Fruit fly (Drosophila melanogaster): ENCODE results near the gene betaTub85D.
A peak's percentile ranks its signal among the peaks of the same experiment; 100 is the strongest.

Gene betaTub85D

DNA sequence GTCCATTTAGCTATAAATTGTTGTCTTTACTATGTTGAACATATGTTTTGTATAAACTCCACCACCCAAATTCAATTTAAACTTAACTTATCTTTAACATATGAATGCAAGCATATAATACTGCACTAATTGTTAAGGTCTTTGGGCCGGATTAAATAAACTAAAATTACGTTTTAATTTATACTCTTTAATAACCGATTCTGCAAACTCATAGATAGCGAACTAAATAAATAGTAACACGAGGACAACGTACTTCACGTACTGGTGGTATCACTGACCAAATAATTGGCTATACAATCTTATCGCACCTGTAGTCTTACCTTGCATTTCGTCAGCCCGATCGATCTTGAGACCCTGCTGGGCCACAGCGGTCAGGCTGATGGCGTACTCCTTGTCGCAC is 17.7 kb downstream of the betaTub85D start:
- TF ChIP-seq CG7101 (tag; optimal IDR thresholded peaks at IDR 0.05), result no peak
- no peak for TF ChIP-seq CG11617 (GFP tag; optimal IDR thresholded peaks at IDR 0.05)
- TF ChIP-seq CG1620 (GFP tag; optimal IDR thresholded peaks at IDR 0.05), result no peak
- no peak for TF ChIP-seq CG33017 (tag; optimal IDR thresholded peaks at IDR 0.05)
- TF ChIP-seq CG7045 (GFP tag; optimal IDR thresholded peaks at IDR 0.05), result no peak
- no peak for TF ChIP-seq toe (GFP tag; optimal IDR thresholded peaks at IDR 0.05)
- TF ChIP-seq cnc (optimal IDR thresholded peaks at IDR 0.05), result no peak
- TF ChIP-seq Hr96 (GFP tag; optimal IDR thresholded peaks at IDR 0.05), result no peak

- TF ChIP-seq cic (GFP tag; optimal IDR thresholded peaks at IDR 0.05) (no peak), CG33017 (tag; optimal IDR thresholded peaks at IDR 0.05) (no peak), bab1 (GFP tag; optimal IDR thresholded peaks at IDR 0.05) (no peak), Crg-1 (GFP tag; optimal IDR thresholded peaks at IDR 0.05) (no peak), Clk (GFP tag; optimal IDR thresholded peaks at IDR 0.05) (no peak), CG7101 (tag; optimal IDR thresholded peaks at IDR 0.05) (no peak), CG11617 (GFP tag; optimal IDR thresholded peaks at IDR 0.05) (no peak), Hr96 (GFP tag; optimal IDR thresholded peaks at IDR 0.05) (no peak), CG1620 (GFP tag; optimal IDR thresholded peaks at IDR 0.05) (no peak), cnc (optimal IDR thresholded peaks at IDR 0.05) (no peak)
Observed at dm6 chr3R:9390201-9390600, 19.9 kb downstream of the betaTub85D start.

dm6 chr3R:9388972-9389371 is 21.1 kb downstream of the betaTub85D start:
- TF ChIP-seq cic (GFP tag; optimal IDR thresholded peaks at IDR 0.05) (no peak), tj (GFP tag; optimal IDR thresholded peaks at IDR 0.05) (peak; percentile 59)

- peak; percentile 50 for TF ChIP-seq kay (GFP tag; ENCODE audit: borderline replicate concordance)
- TF ChIP-seq cnc (optimal IDR thresholded peaks at IDR 0.05), result no peak
Observed at dm6 chr3R:9388321-9388720, 21.8 kb downstream of the betaTub85D start.

- TF ChIP-seq Hr96 (GFP tag; optimal IDR thresholded peaks at IDR 0.05) (no peak), cic (GFP tag; optimal IDR thresholded peaks at IDR 0.05) (peak; percentile 79), Mnt (GFP tag; optimal IDR thresholded peaks at IDR 0.05) (peak; percentile 46)
Observed at dm6 chr3R:9387634-9388033, 22.4 kb downstream of the betaTub85D start.

dm6 chr3R:9385987-9386386 is 24.1 kb downstream of the betaTub85D start:
- no peak for TF ChIP-seq Crg-1 (GFP tag; optimal IDR thresholded peaks at IDR 0.05)
- TF ChIP-seq CG7045 (GFP tag; optimal IDR thresholded peaks at IDR 0.05), result no peak
- TF ChIP-seq CG11617 (GFP tag; optimal IDR thresholded peaks at IDR 0.05), result no peak
- TF ChIP-seq CG12768 (GFP tag; optimal IDR thresholded peaks at IDR 0.05), result no peak
- no peak for TF ChIP-seq CG14711 (tag; optimal IDR thresholded peaks at IDR 0.05)
- TF ChIP-seq cnc (optimal IDR thresholded peaks at IDR 0.05), result no peak
- TF ChIP-seq CG1620 (GFP tag; optimal IDR thresholded peaks at IDR 0.05), result no peak
- TF ChIP-seq cic (GFP tag; optimal IDR thresholded peaks at IDR 0.05), result no peak

DNA sequence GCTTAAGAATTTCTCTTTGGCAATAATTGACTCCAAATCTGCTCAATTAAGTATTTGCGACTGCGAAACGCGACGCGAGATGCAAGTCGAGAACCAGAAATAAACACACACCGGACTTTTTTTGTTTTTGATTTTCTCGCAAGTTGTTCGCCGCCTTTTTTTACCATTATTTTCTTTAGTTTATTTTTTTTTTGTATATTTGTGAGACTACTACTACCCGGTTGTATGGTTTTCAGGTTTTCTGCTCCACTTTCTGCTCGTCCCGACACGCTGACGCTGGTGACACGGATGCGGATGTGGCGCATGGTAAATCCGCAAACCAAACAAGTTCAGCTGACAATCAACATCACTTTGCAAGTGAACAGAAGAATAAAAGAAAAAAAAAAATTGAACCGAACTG is 29.1 kb downstream of the betaTub85D start:
- TF ChIP-seq CG11617 (GFP tag; optimal IDR thresholded peaks at IDR 0.05), result no peak
- TF ChIP-seq tj (GFP tag; optimal IDR thresholded peaks at IDR 0.05), result no peak
- TF ChIP-seq CG14711 (tag; optimal IDR thresholded peaks at IDR 0.05), result no peak
- no peak for TF ChIP-seq ovo (GFP tag; optimal IDR thresholded peaks at IDR 0.05)
- TF ChIP-seq CG7045 (GFP tag; optimal IDR thresholded peaks at IDR 0.05), result no peak
- TF ChIP-seq Hr96 (GFP tag; optimal IDR thresholded peaks at IDR 0.05), result no peak
- no peak for TF ChIP-seq cnc (optimal IDR thresholded peaks at IDR 0.05)
- no peak for TF ChIP-seq CG33017 (tag; optimal IDR thresholded peaks at IDR 0.05)
- TF ChIP-seq CG5204 (GFP tag; optimal IDR thresholded peaks at IDR 0.05), result no peak
- TF ChIP-seq toe (GFP tag; optimal IDR thresholded peaks at IDR 0.05), result no peak
- TF ChIP-seq Mnt (GFP tag; optimal IDR thresholded peaks at IDR 0.05), result no peak
- no peak for TF ChIP-seq pad (GFP tag; optimal IDR thresholded peaks at IDR 0.05)
- no peak for TF ChIP-seq CG1620 (GFP tag; optimal IDR thresholded peaks at IDR 0.05)
- TF ChIP-seq Crg-1 (GFP tag; optimal IDR thresholded peaks at IDR 0.05), result no peak
- no peak for TF ChIP-seq Clk (GFP tag; optimal IDR thresholded peaks at IDR 0.05)

- TF ChIP-seq CG1620 (GFP tag; optimal IDR thresholded peaks at IDR 0.05), result no peak
- TF ChIP-seq CG14711 (tag; optimal IDR thresholded peaks at IDR 0.05), result no peak
- TF ChIP-seq cnc (optimal IDR thresholded peaks at IDR 0.05), result no peak
- no peak for TF ChIP-seq bab1 (GFP tag; optimal IDR thresholded peaks at IDR 0.05)
- no peak for TF ChIP-seq cic (GFP tag; optimal IDR thresholded peaks at IDR 0.05)
Observed at dm6 chr3R:9378644-9379411, 31.3 kb downstream of the betaTub85D start.

Measured in whole organism, adult.